Worm (Caenorhabditis elegans) whole organism, young adult: Measurements from ENCODE around the gene Y16B4A.2.
A peak's percentile ranks its signal among the peaks of the same experiment; 100 is the strongest.

ENCODE experiments used
- F37B4.10 ChIP-seq: fragments of 200-800 bp; sonication (Bioruptor generic); IDR thresholded peaks from 2 replicates; pipeline ENCODE4 v1.3.6; 2022; ENCODE audit warnings: missing genetic modification characterization, missing compliant biosample characterization
- F57A8.1 ChIP-seq: fragments of 200-800 bp; sonication (Bioruptor generic); optimal IDR thresholded peaks from 2 replicates; lab custom pipeline; 2018; ENCODE audit warnings: mild to moderate bottlenecking, missing genetic modification characterization, moderate library complexity, missing compliant biosample characterization
- Y53G8AR.9 ChIP-seq: fragments of 200-800 bp; sonication (Bioruptor generic); conservative IDR thresholded peaks from 2 replicates; pipeline ENCODE4 v1.3.6; 2022; ENCODE audit warnings: missing genetic modification reagents, missing genetic modification characterization, missing compliant biosample characterization
- akir-1 ChIP-seq: fragments of 200-800 bp; sonication (Bioruptor generic); optimal IDR thresholded peaks from 2 replicates; lab custom pipeline; 2018; ENCODE audit warnings: mild to moderate bottlenecking, missing genetic modification characterization, moderate library complexity, missing compliant biosample characterization
- ama-1 ChIP-seq, 3 experiments: fragments of 150-350 bp in 1 of 3; sonication (generic microtip) in 2 of 3; optimal IDR thresholded peaks; 2 replicates each; lab custom pipeline; 2014 to 2018; ENCODE audit warnings: missing biosample characterization in 2 of 3, missing genetic modification characterization in 2 of 3, missing genetic modification reagents in 2 of 3
- atf-7 ChIP-seq: sonication (generic microtip); optimal IDR thresholded peaks from 2 replicates; lab custom pipeline; 2017; ENCODE audit warnings: mild to moderate bottlenecking, missing genetic modification characterization, missing compliant biosample characterization
- bed-1 ChIP-seq: fragments of 200-800 bp; sonication (Bioruptor generic); IDR thresholded peaks from 2 replicates; pipeline ENCODE4 v1.3.6; 2022; ENCODE audit warnings: missing genetic modification reagents, missing genetic modification characterization, missing compliant biosample characterization
- bed-2 ChIP-seq: fragments of 200-800 bp; sonication (Bioruptor generic); IDR thresholded peaks from 2 replicates; pipeline ENCODE4 v1.3.6; 2022; ENCODE audit warnings: missing genetic modification reagents, missing genetic modification characterization, missing compliant biosample characterization
- ceh-40 ChIP-seq: fragments of 200-800 bp; sonication (Bioruptor generic); IDR thresholded peaks from 2 replicates; pipeline ENCODE4 v1.3.6; 2022; ENCODE audit warnings: missing genetic modification characterization, missing compliant biosample characterization
- gei-17 ChIP-seq: fragments of 200-800 bp; sonication (Bioruptor generic); optimal IDR thresholded peaks from 2 replicates; lab custom pipeline; 2018; ENCODE audit warnings: mild to moderate bottlenecking, missing genetic modification characterization, missing compliant biosample characterization
- hlh-12 ChIP-seq: sonication (generic microtip); optimal IDR thresholded peaks from 2 replicates; lab custom pipeline; 2016; ENCODE audit warnings: missing genetic modification characterization, missing compliant biosample characterization
- lag-1 ChIP-seq: fragments of 200-800 bp; sonication (Bioruptor generic); IDR thresholded peaks from 2 replicates; pipeline ENCODE4 v1.3.6; 2022; ENCODE audit warnings: missing genetic modification reagents, missing genetic modification characterization, missing compliant biosample characterization
- lin-26 ChIP-seq: fragments of 200-800 bp; sonication (Bioruptor generic); IDR thresholded peaks from 2 replicates; pipeline ENCODE4 v1.3.6; 2022; ENCODE audit warnings: missing genetic modification reagents, missing genetic modification characterization, missing compliant biosample characterization
- lin-35 ChIP-seq, 3 experiments: fragments of 150-350 bp in 2 of 3; sonication (generic microtip) in 1 of 3; optimal IDR thresholded peaks; 2 replicates each; lab custom pipeline; 2014 to 2018; ENCODE audit warnings: missing biosample characterization in 3 of 3, missing genetic modification characterization in 3 of 3, missing genetic modification reagents in 3 of 3
- lin-40 ChIP-seq: sonication (generic microtip); optimal IDR thresholded peaks from 2 replicates; lab custom pipeline; 2016; ENCODE audit warnings: missing genetic modification characterization, mild to moderate bottlenecking, missing compliant biosample characterization, missing genotype, missing genetic modification reagents
- lsy-27 ChIP-seq: sonication (generic microtip); optimal IDR thresholded peaks from 2 replicates; lab custom pipeline; 2017; ENCODE audit warnings: missing genetic modification characterization, mild to moderate bottlenecking, missing compliant biosample characterization, antibody characterized with exemption, missing genotype, borderline replicate concordance; ENCODE audit not compliant: insufficient read depth
- madf-10 ChIP-seq: sonication (generic microtip); optimal IDR thresholded peaks from 2 replicates; lab custom pipeline; 2016; ENCODE audit warnings: mild to moderate bottlenecking, missing genetic modification characterization, missing compliant biosample characterization
- madf-3 ChIP-seq: fragments of 200-800 bp; sonication (Bioruptor generic); IDR thresholded peaks from 2 replicates; pipeline ENCODE4 v1.3.6; 2022; ENCODE audit warnings: missing genetic modification reagents, missing genetic modification characterization, missing compliant biosample characterization
- mcd-1 ChIP-seq: fragments of 200-800 bp; sonication (Bioruptor generic); IDR thresholded peaks from 2 replicates; pipeline ENCODE4 v1.3.6; 2022; ENCODE audit warnings: missing genetic modification reagents, missing genetic modification characterization, missing compliant biosample characterization
- mxl-1 ChIP-seq: sonication (generic microtip); optimal IDR thresholded peaks from 2 replicates; lab custom pipeline; 2016; ENCODE audit warnings: missing genetic modification characterization, missing compliant biosample characterization
- nfya-2 ChIP-seq: fragments of 200-800 bp; sonication (Bioruptor generic); IDR thresholded peaks from 2 replicates; pipeline ENCODE4 v1.3.6; 2022; ENCODE audit warnings: missing genetic modification reagents, missing genetic modification characterization, missing compliant biosample characterization
- nhr-120 ChIP-seq: fragments of 200-800 bp; sonication (Bioruptor generic); IDR thresholded peaks from 2 replicates; pipeline ENCODE4 v1.3.6; 2022; ENCODE audit warnings: missing genetic modification characterization, missing compliant biosample characterization
- nhr-27 ChIP-seq: fragments of 200-800 bp; sonication (Bioruptor generic); optimal IDR thresholded peaks from 2 replicates; lab custom pipeline; 2018; ENCODE audit warnings: mild to moderate bottlenecking, missing genetic modification characterization, moderate library complexity, missing compliant biosample characterization
- nhr-80 ChIP-seq: sonication (generic microtip); optimal IDR thresholded peaks from 2 replicates; lab custom pipeline; 2016; ENCODE audit warnings: missing genetic modification characterization, missing compliant biosample characterization
- rcor-1 ChIP-seq: fragments of 200-800 bp; sonication (Bioruptor generic); IDR thresholded peaks from 2 replicates; pipeline ENCODE4 v1.3.6; 2022; ENCODE audit warnings: missing genetic modification reagents, missing genetic modification characterization, missing compliant biosample characterization
- repo-1 ChIP-seq: sonication (generic microtip); optimal IDR thresholded peaks from 2 replicates; lab custom pipeline; 2017; ENCODE audit warnings: mild to moderate bottlenecking, missing genetic modification characterization, missing compliant biosample characterization
- sea-2 ChIP-seq: fragments of 200-800 bp; sonication (Bioruptor generic); IDR thresholded peaks from 2 replicates; pipeline ENCODE4 v1.3.6; 2022; ENCODE audit warnings: missing genetic modification characterization, missing compliant biosample characterization
- snpc-4 ChIP-seq, 5 experiments: fragments of 150-350 bp in 1 of 5; sonication (generic microtip) in 4 of 5; optimal IDR thresholded peaks; 2 replicates each; lab custom pipeline; 2014 to 2018; ENCODE audit warnings: missing genetic modification characterization in 5 of 5, missing biosample characterization in 3 of 5, antibody characterized with exemption in 2 of 5, mild to moderate bottlenecking in 2 of 5, missing compliant biosample characterization in 2 of 5, missing genotype in 2 of 5, moderate library complexity in 2 of 5, missing genetic modification reagents in 1 of 5
- tlf-1 ChIP-seq: fragments of 200-800 bp; sonication (Bioruptor generic); optimal IDR thresholded peaks from 2 replicates; lab custom pipeline; 2018; ENCODE audit warnings: mild to moderate bottlenecking, missing genetic modification characterization, missing compliant biosample characterization
- zfh-2 ChIP-seq: fragments of 200-800 bp; sonication (Bioruptor generic); conservative IDR thresholded peaks from 2 replicates; pipeline ENCODE4 v1.3.6; 2022; ENCODE audit warnings: missing genetic modification reagents, missing genetic modification characterization, missing compliant biosample characterization
- zim-3 ChIP-seq: sonication (generic microtip); optimal IDR thresholded peaks from 2 replicates; lab custom pipeline; 2017; ENCODE audit warnings: mild to moderate bottlenecking, missing genetic modification characterization, moderate library complexity, missing compliant biosample characterization
- ztf-6 ChIP-seq: fragments of 200-800 bp; sonication (Bioruptor generic); IDR thresholded peaks from 2 replicates; pipeline ENCODE4 v1.3.6; 2022; ENCODE audit warnings: missing genetic modification reagents, missing genetic modification characterization, missing compliant biosample characterization

The Y16B4A.2 gene

ce11 chrX:14794170-14794569 is 22.5 kb upstream of the Y16B4A.2 start:
- TF ChIP-seq zim-3 (no peak), mxl-1 (tag; lab: Kevin White, UChicago) (no peak)

ce11 chrX:14793198-14793747 is 21.6 kb upstream of the Y16B4A.2 start, which contains the start of gene sprr-2:
Gene sprr-2 (plus strand): TSS chrX:14793445.
- TF ChIP-seq atf-7 (tag; lab: Kevin White, UChicago) (peak; percentile 58), Y53G8AR.9 (GFP tag; lab: Robert Waterston, UW) (0 out of 2 replicates have a peak, but pooled peaks have one; percentile 28), lin-40 (tag; lab: Kevin White, UChicago) (peak; percentile 0), rcor-1 (no peak), mcd-1 (no peak), madf-3 (GFP tag; lab: Robert Waterston, UW) (0 out of 2 replicates have a peak, but pooled peaks have one; percentile 42)

ce11 chrX:14792315-14793197 is 20.9 kb upstream of the Y16B4A.2 start:
- TF ChIP-seq bed-2 (GFP tag; lab: Robert Waterston, UW) (no peak), lin-26 (GFP tag; lab: Robert Waterston, UW) (0 out of 2 replicates have a peak, but pooled peaks have one; percentile 33), F37B4.10 (GFP tag; lab: Robert Waterston, UW) (0 out of 2 replicates have a peak, but pooled peaks have one; percentile 3), lin-40 (tag; lab: Kevin White, UChicago) (peak; percentile 21), ama-1 (optimal IDR thresholded peaks at IDR 0.05; lab: Kevin White, UChicago) (peak; percentile 88), ama-1 (GFP tag; optimal IDR thresholded peaks at IDR 0.05; lab: Kevin White, UChicago) (no peak), repo-1 (tag; lab: Kevin White, UChicago) (peak; percentile 25), madf-3 (GFP tag; lab: Robert Waterston, UW) (0 out of 2 replicates have a peak, but pooled peaks have one; percentile 63), madf-10 (peak; percentile 17), nhr-120 (GFP tag; lab: Robert Waterston, UW) (no peak), ceh-40 (GFP tag; lab: Robert Waterston, UW) (no peak), akir-1 (no peak), lag-1 (GFP tag; lab: Robert Waterston, UW) (no peak), lin-35 (GFP tag; optimal IDR thresholded peaks at IDR 0.05; lab: Kevin White, UChicago) (no peak), nhr-80 (tag; lab: Kevin White, UChicago) (peak; percentile 31)
- TF ChIP-seq, all 124 proteins: peak for 8

- TF ChIP-seq ztf-6 (GFP tag; lab: Robert Waterston, UW) = no peak
- no peak for TF ChIP-seq bed-1
- no peak for TF ChIP-seq nfya-2
- no peak for TF ChIP-seq F57A8.1 (GFP tag; lab: Kevin White, UChicago)
- no peak for TF ChIP-seq lin-40 (tag; lab: Kevin White, UChicago)
- peak; percentile 44; the same call in 1 of the 2 replicates for TF ChIP-seq zfh-2
- TF ChIP-seq lsy-27 (tag; lab: Kevin White, UChicago) = no peak
- peak; percentile 81 for TF ChIP-seq ama-1 (optimal IDR thresholded peaks at IDR 0.05; lab: Kevin White, UChicago)
- no peak for TF ChIP-seq ama-1 (GFP tag; optimal IDR thresholded peaks at IDR 0.05; lab: Kevin White, UChicago)
- no peak for TF ChIP-seq hlh-12 (tag; lab: Kevin White, UChicago)
- TF ChIP-seq snpc-4 (GFP tag; optimal IDR thresholded peaks at IDR 0.05; lab: Kevin White, UChicago) = no peak
- no peak for TF ChIP-seq snpc-4 (tag; optimal IDR thresholded peaks at IDR 0.05; lab: Kevin White, UChicago)
- TF ChIP-seq nhr-27 = peak; percentile 44
- TF ChIP-seq sea-2 = no peak
- no peak for TF ChIP-seq tlf-1
- TF ChIP-seq gei-17 (GFP tag; lab: Kevin White, UChicago) = no peak
These were observed 19.6 kb upstream of the Y16B4A.2 start for ce11 chrX:14791195-14791739.
